Fruit fly (Drosophila melanogaster) whole organism: ENCODE data around the gene CG14302.

Source experiments
- CG8478 ChIP-seq: fragments of >200 bp; optimal IDR thresholded peaks from 2 replicates; lab custom pipeline; 2018; ENCODE audit warnings: inconsistent platforms
- Dll ChIP-seq: fragments of >200 bp; optimal IDR thresholded peaks from 2 replicates; lab custom pipeline; 2017
- pan ChIP-seq: fragments of >200 bp; optimal IDR thresholded peaks from 2 replicates; lab custom pipeline; 2017
- psq ChIP-seq: fragments of >200 bp; optimal IDR thresholded peaks from 2 replicates; lab custom pipeline; 2017

dm6 chr3R:18745961-18746468, 13.5 kb downstream of the CG14302 start, which contains the start of the genes PGS1 and gwl:
- TF ChIP-seq CG8478 (lab: Kevin White, UChicago): no peak
- TF ChIP-seq pan (lab: Kevin White, UChicago): no peak
- no peak for TF ChIP-seq Dll (lab: Kevin White, UChicago)
- no peak for TF ChIP-seq psq (lab: Kevin White, UChicago)
